Worm (Caenorhabditis elegans) whole organism, late embryonic: ENCODE results near the gene col-144.

Experiments
- C08G9.2 ChIP-seq: sonication (generic microtip); optimal IDR thresholded peaks from 2 replicates; lab custom pipeline; 2016; ENCODE audit warnings: mild to moderate bottlenecking, missing genetic modification characterization, moderate library complexity, missing compliant biosample characterization
- F13H6.1 ChIP-seq: sonication (generic microtip); optimal IDR thresholded peaks from 2 replicates; lab custom pipeline; 2016; ENCODE audit warnings: missing genetic modification characterization, missing compliant biosample characterization
- K09A11.1 ChIP-seq: sonication (generic microtip); optimal IDR thresholded peaks from 2 replicates; lab custom pipeline; 2017; ENCODE audit warnings: antibody characterized with exemption, mild to moderate bottlenecking, missing genetic modification characterization, missing compliant biosample characterization; ENCODE audit not compliant: insufficient read depth
- T23F11.4 ChIP-seq: fragments of 200-800 bp; sonication (Bioruptor generic); optimal IDR thresholded peaks from 2 replicates; lab custom pipeline; 2018; ENCODE audit warnings: mild to moderate bottlenecking, missing genetic modification characterization, missing compliant biosample characterization
- Y22D7AL.16 ChIP-seq: sonication (generic microtip); optimal IDR thresholded peaks from 2 replicates; lab custom pipeline; 2016; ENCODE audit warnings: missing genetic modification characterization, missing compliant biosample characterization
- ceh-22 ChIP-seq: sonication (generic microtip); optimal IDR thresholded peaks from 2 replicates; lab custom pipeline; 2017; ENCODE audit warnings: missing biosample characterization, missing genetic modification characterization
- ceh-24 ChIP-seq: sonication (generic microtip); optimal IDR thresholded peaks from 2 replicates; lab custom pipeline; 2016; ENCODE audit warnings: mild to moderate bottlenecking, missing genetic modification characterization, missing compliant biosample characterization
- ceh-31 ChIP-seq: sonication (generic microtip); optimal IDR thresholded peaks from 2 replicates; lab custom pipeline; 2016; ENCODE audit warnings: missing genetic modification characterization, missing compliant biosample characterization
- ceh-34 ChIP-seq: sonication (generic microtip); optimal IDR thresholded peaks from 2 replicates; lab custom pipeline; 2016; ENCODE audit warnings: mild to moderate bottlenecking, missing genetic modification characterization, missing compliant biosample characterization
- ceh-45 ChIP-seq: fragments of 200-800 bp; sonication (Bioruptor generic); IDR thresholded peaks from 2 replicates; pipeline ENCODE4 v1.3.6; 2022; ENCODE audit warnings: missing genetic modification reagents, missing genetic modification characterization, missing compliant biosample characterization
- ceh-48 ChIP-seq: sonication (generic microtip); optimal IDR thresholded peaks from 2 replicates; lab custom pipeline; 2016; ENCODE audit warnings: missing genetic modification characterization, inconsistent platforms, missing compliant biosample characterization
- ceh-6 ChIP-seq: fragments of 200-800 bp; sonication (Bioruptor generic); optimal IDR thresholded peaks from 2 replicates; lab custom pipeline; 2018; ENCODE audit warnings: mild to moderate bottlenecking, missing genetic modification characterization, missing compliant biosample characterization
- dmd-4 ChIP-seq: sonication (generic microtip); optimal IDR thresholded peaks from 2 replicates; lab custom pipeline; 2016; ENCODE audit warnings: borderline replicate concordance, missing genetic modification characterization, missing compliant biosample characterization
- dve-1 ChIP-seq: sonication (generic microtip); optimal IDR thresholded peaks from 2 replicates; lab custom pipeline; 2017; ENCODE audit warnings: antibody characterized with exemption, mild to moderate bottlenecking, missing genetic modification characterization, missing compliant biosample characterization
- elt-2 ChIP-seq: sonication (generic microtip); optimal IDR thresholded peaks from 2 replicates; lab custom pipeline; 2016; ENCODE audit warnings: missing genetic modification reagents, missing genetic modification characterization, missing compliant biosample characterization
- ets-4 ChIP-seq: sonication (generic microtip); optimal IDR thresholded peaks from 2 replicates; lab custom pipeline; 2016; ENCODE audit warnings: missing genetic modification characterization, missing compliant biosample characterization
- eyg-1 ChIP-seq: sonication (generic microtip); optimal IDR thresholded peaks from 2 replicates; lab custom pipeline; 2016; ENCODE audit warnings: missing genotype, missing genetic modification characterization, missing compliant biosample characterization
- fax-1 ChIP-seq: sonication (generic microtip); optimal IDR thresholded peaks from 2 replicates; lab custom pipeline; 2016; ENCODE audit warnings: missing genotype, missing genetic modification characterization, missing compliant biosample characterization
- fkh-10 ChIP-seq: fragments of 150-350 bp; optimal IDR thresholded peaks from 2 replicates; lab custom pipeline; 2014; ENCODE audit warnings: missing biosample characterization, missing genetic modification reagents, missing genetic modification characterization
- fkh-6 ChIP-seq: sonication (generic microtip); optimal IDR thresholded peaks from 2 replicates; lab custom pipeline; 2016; ENCODE audit warnings: missing genetic modification characterization, missing compliant biosample characterization
- gmeb-2 ChIP-seq: sonication (generic microtip); optimal IDR thresholded peaks from 2 replicates; lab custom pipeline; 2016; ENCODE audit warnings: missing genetic modification characterization, inconsistent platforms, missing compliant biosample characterization
- hlh-13 ChIP-seq: fragments of 200-800 bp; sonication (Bioruptor generic); optimal IDR thresholded peaks from 2 replicates; lab custom pipeline; 2018; ENCODE audit warnings: mild to moderate bottlenecking, missing genetic modification characterization, missing compliant biosample characterization
- hlh-15 ChIP-seq: sonication (generic microtip); optimal IDR thresholded peaks from 2 replicates; lab custom pipeline; 2016; ENCODE audit warnings: missing genetic modification characterization, missing compliant biosample characterization
- hlh-30 ChIP-seq: sonication (generic microtip); optimal IDR thresholded peaks from 2 replicates; lab custom pipeline; 2017; ENCODE audit warnings: antibody characterized with exemption, missing genetic modification characterization, missing compliant biosample characterization; ENCODE audit not compliant: insufficient read depth
- hlh-6 ChIP-seq: sonication (generic microtip); optimal IDR thresholded peaks from 2 replicates; lab custom pipeline; 2016; ENCODE audit warnings: missing genotype, missing genetic modification characterization, missing compliant biosample characterization
- lim-6 ChIP-seq: sonication (generic microtip); optimal IDR thresholded peaks from 2 replicates; lab custom pipeline; 2016; ENCODE audit warnings: missing genetic modification characterization, missing compliant biosample characterization
- madf-2 ChIP-seq: sonication (generic microtip); optimal IDR thresholded peaks from 2 replicates; lab custom pipeline; 2017; ENCODE audit warnings: missing genetic modification characterization, missing compliant biosample characterization
- mec-3 ChIP-seq: sonication (generic microtip); optimal IDR thresholded peaks from 2 replicates; lab custom pipeline; 2016; ENCODE audit warnings: borderline replicate concordance, missing genetic modification characterization, missing compliant biosample characterization
- nfya-1 ChIP-seq: sonication (generic microtip); optimal IDR thresholded peaks from 2 replicates; lab custom pipeline; 2017; ENCODE audit warnings: missing genetic modification characterization, mild to moderate bottlenecking, missing compliant biosample characterization, antibody characterized with exemption, moderate library complexity
- nhr-232 ChIP-seq: sonication (generic microtip); optimal IDR thresholded peaks from 2 replicates; lab custom pipeline; 2016; ENCODE audit warnings: missing genetic modification characterization, missing compliant biosample characterization
- npax-4 ChIP-seq: sonication (generic microtip); optimal IDR thresholded peaks from 2 replicates; lab custom pipeline; 2016; ENCODE audit warnings: missing genetic modification characterization, missing compliant biosample characterization
- pha-4 ChIP-seq: fragments of 150-350 bp; optimal IDR thresholded peaks from 2 replicates; lab custom pipeline; 2018; ENCODE audit warnings: missing biosample characterization, missing genetic modification reagents, missing genetic modification characterization
- pqm-1 ChIP-seq: sonication (generic microtip); optimal IDR thresholded peaks from 2 replicates; lab custom pipeline; 2016; ENCODE audit warnings: missing genetic modification characterization, missing compliant biosample characterization
- pros-1 ChIP-seq: fragments of 150-350 bp; optimal IDR thresholded peaks from 2 replicates; lab custom pipeline; 2014; ENCODE audit warnings: missing biosample characterization, missing genetic modification reagents, missing genetic modification characterization
- rnt-1 ChIP-seq: sonication (generic microtip); optimal IDR thresholded peaks from 2 replicates; lab custom pipeline; 2016; ENCODE audit warnings: missing genetic modification characterization, missing compliant biosample characterization
- sox-2 ChIP-seq: fragments of 200-800 bp; sonication (Bioruptor generic); IDR thresholded peaks from 2 replicates; pipeline ENCODE4 v1.3.6; 2022; ENCODE audit warnings: missing genetic modification reagents, missing genetic modification characterization, missing compliant biosample characterization
- syd-9 ChIP-seq: sonication (generic microtip); optimal IDR thresholded peaks from 2 replicates; lab custom pipeline; 2016; ENCODE audit warnings: mild to moderate bottlenecking, missing genetic modification characterization, moderate library complexity, missing compliant biosample characterization
- tbx-2 ChIP-seq: sonication (generic microtip); optimal IDR thresholded peaks from 2 replicates; lab custom pipeline; 2016; ENCODE audit warnings: missing genetic modification characterization, missing compliant biosample characterization
- tbx-7 ChIP-seq: sonication (generic microtip); optimal IDR thresholded peaks from 2 replicates; lab custom pipeline; 2016; ENCODE audit warnings: missing genotype, missing genetic modification characterization, missing compliant biosample characterization
- unc-3 ChIP-seq, 2 experiments: fragments of 200-800 bp in 1 of 2; sonication (Bioruptor generic) in 1 of 2; sonication (generic microtip) in 1 of 2; conservative IDR thresholded peaks in 1 of 2; optimal IDR thresholded peaks in 1 of 2; 2 replicates each; pipeline versions ENCODE4 v1.3.6 to Lab custom; 2016 to 2022; ENCODE audit warnings: missing compliant biosample characterization in 2 of 2, missing genetic modification characterization in 2 of 2, missing genetic modification reagents in 1 of 2
- unc-42 ChIP-seq: sonication (generic microtip); optimal IDR thresholded peaks from 2 replicates; lab custom pipeline; 2016; ENCODE audit warnings: missing genotype, missing genetic modification characterization, missing compliant biosample characterization
- unc-55 ChIP-seq: sonication (generic microtip); optimal IDR thresholded peaks from 2 replicates; lab custom pipeline; 2017; ENCODE audit warnings: missing biosample characterization, missing genetic modification reagents, missing genetic modification characterization
- unc-86 ChIP-seq: sonication (generic microtip); optimal IDR thresholded peaks from 2 replicates; lab custom pipeline; 2016; ENCODE audit warnings: missing genetic modification characterization, missing compliant biosample characterization

col-144 gene

ce11 chrV:9160224-9160886 is at the start of gene col-144:
col-144 (minus strand) TSS chrV:9160642.
- TF ChIP-seq ceh-6 (GFP tag; lab: Kevin White, UChicago) = no peak
- TF ChIP-seq unc-3 (GFP tag; conservative IDR thresholded peaks at IDR 0.05; lab: Robert Waterston, UW) = no peak
- TF ChIP-seq unc-3 (tag; optimal IDR thresholded peaks at IDR 0.05; lab: Kevin White, UChicago) = no peak
- no peak for TF ChIP-seq ceh-31 (tag; lab: Kevin White, UChicago)
- no peak for TF ChIP-seq Y22D7AL.16 (tag; lab: Kevin White, UChicago)
- no peak for TF ChIP-seq ceh-24
- TF ChIP-seq npax-4 = no peak
- no peak for TF ChIP-seq syd-9 (tag; lab: Kevin White, UChicago)
- no peak for TF ChIP-seq pqm-1 (tag; lab: Kevin White, UChicago)
- no peak for TF ChIP-seq elt-2 (tag; lab: Kevin White, UChicago)
- TF ChIP-seq unc-55 = no peak
- TF ChIP-seq pha-4 (tag; lab: Kevin White, UChicago) = no peak
- no peak for TF ChIP-seq ceh-22
- TF ChIP-seq gmeb-2 (tag; lab: Kevin White, UChicago) = no peak
- no peak for TF ChIP-seq fkh-10 (GFP tag; lab: Kevin White, UChicago)

ce11 chrV:9208878-9209277 is 48.4 kb upstream of the col-144 start:
- no peak for TF ChIP-seq fax-1 (tag; lab: Kevin White, UChicago)
- no peak for TF ChIP-seq eyg-1 (tag; lab: Kevin White, UChicago)
- no peak for TF ChIP-seq unc-86 (tag; lab: Kevin White, UChicago)
- no peak for TF ChIP-seq tbx-7
- TF ChIP-seq ceh-48 (tag; lab: Kevin White, UChicago) = no peak
- TF ChIP-seq rnt-1 (tag; lab: Kevin White, UChicago) = no peak
- no peak for TF ChIP-seq elt-2 (tag; lab: Kevin White, UChicago)
- TF ChIP-seq unc-42 = no peak
- TF ChIP-seq pros-1 (tag; lab: Kevin White, UChicago) = no peak
- TF ChIP-seq nhr-232 (tag; lab: Kevin White, UChicago) = no peak
- TF ChIP-seq F13H6.1 (tag; lab: Kevin White, UChicago) = no peak
- TF ChIP-seq hlh-15 (tag; lab: Kevin White, UChicago) = no peak
- TF ChIP-seq Y22D7AL.16 (tag; lab: Kevin White, UChicago) = no peak
- TF ChIP-seq pqm-1 (tag; lab: Kevin White, UChicago) = no peak
- TF ChIP-seq ceh-34 (tag; lab: Kevin White, UChicago) = no peak
- TF ChIP-seq hlh-13 (GFP tag; lab: Kevin White, UChicago) = no peak

ce11 chrV:9207377-9207776 is 46.9 kb upstream of the col-144 start, which contains the start of gene inx-10:
inx-10 (minus strand) TSS chrV:9207477.
- no peak for TF ChIP-seq madf-2 (tag; lab: Kevin White, UChicago)
- TF ChIP-seq nfya-1 = no peak
- TF ChIP-seq fkh-6 = no peak
- TF ChIP-seq sox-2 (GFP tag; lab: Robert Waterston, UW) = no peak
- no peak for TF ChIP-seq pha-4 (tag; lab: Kevin White, UChicago)
- TF ChIP-seq tbx-2 (tag; lab: Kevin White, UChicago) = no peak
- TF ChIP-seq nhr-232 (tag; lab: Kevin White, UChicago) = no peak
- TF ChIP-seq unc-42 = no peak

ce11 chrV:9202710-9203109 is 42.3 kb upstream of the col-144 start, which contains the start of gene asp-2:
asp-2 (plus strand) TSS chrV:9203077.
- TF ChIP-seq hlh-15 (tag; lab: Kevin White, UChicago) (no peak), C08G9.2 (tag; lab: Kevin White, UChicago) (no peak), elt-2 (tag; lab: Kevin White, UChicago) (peak; percentile 69)

- TF ChIP-seq ceh-34 (tag; lab: Kevin White, UChicago) = no peak
- no peak for TF ChIP-seq ets-4 (tag; lab: Kevin White, UChicago)
- no peak for TF ChIP-seq Y22D7AL.16 (tag; lab: Kevin White, UChicago)
- TF ChIP-seq lim-6 (tag; lab: Kevin White, UChicago) = no peak
- no peak for TF ChIP-seq dve-1 (tag; lab: Kevin White, UChicago)
- TF ChIP-seq mec-3 (tag; lab: Kevin White, UChicago) = no peak
- no peak for TF ChIP-seq T23F11.4 (GFP tag; lab: Kevin White, UChicago)
- TF ChIP-seq gmeb-2 (tag; lab: Kevin White, UChicago) = no peak
- TF ChIP-seq ceh-6 (GFP tag; lab: Kevin White, UChicago) = no peak
- TF ChIP-seq npax-4 = no peak
- TF ChIP-seq hlh-6 = no peak
- TF ChIP-seq tbx-7 = no peak
- TF ChIP-seq dmd-4 (tag; lab: Kevin White, UChicago) = no peak
- TF ChIP-seq ceh-45 (GFP tag; lab: Robert Waterston, UW) = no peak
- TF ChIP-seq hlh-30 = no peak
- TF ChIP-seq K09A11.1 = no peak
Measured at ce11 chrV:9198887-9199286, 38.4 kb upstream of the col-144 start, which contains the start of gene str-177. str-177 (minus strand) TSS chrV:9198987.
